Worm (Caenorhabditis elegans): ENCODE data around the gene M163.11.
"Not testable (repeated sequence)": the region's sequence is repeated elsewhere in the genome, so short reads cannot be mapped to it uniquely, and the experiment has no call there.

DNA sequence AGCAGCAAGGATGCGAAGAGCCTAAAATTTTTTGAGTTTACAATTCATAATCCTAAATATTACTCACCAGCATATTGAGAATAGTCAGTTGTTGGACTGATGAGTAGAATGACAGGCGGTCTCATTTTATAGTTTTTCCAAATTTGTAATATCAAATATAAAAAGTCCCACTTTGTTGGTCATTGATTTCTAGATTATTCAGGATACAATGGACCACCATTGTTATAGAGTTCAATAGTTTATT lies 45.8 kb downstream of the M163.11 start, which contains the start of gene nspc-17:
- not testable (repeated sequence) for TF ChIP-seq jun-1 (tag; optimal IDR thresholded peaks at IDR 0.05); tbx-2 (tag; optimal IDR thresholded peaks at IDR 0.05); unc-62 (GFP tag; optimal IDR thresholded peaks at IDR 0.05); egl-27 (tag; optimal IDR thresholded peaks at IDR 0.05); ama-1 (optimal IDR thresholded peaks at IDR 0.05); nhr-76 (tag; optimal IDR thresholded peaks at IDR 0.05); sea-2 (GFP tag; optimal IDR thresholded peaks at IDR 0.05); pqm-1 (tag; optimal IDR thresholded peaks at IDR 0.05); ztf-11 (tag; optimal IDR thresholded peaks at IDR 0.05); pha-4 (tag; optimal IDR thresholded peaks at IDR 0.05); nhr-11 (tag; optimal IDR thresholded peaks at IDR 0.05)
